Worm (Caenorhabditis elegans) whole organism, L3 larva: Measurements from ENCODE around the gene fbxb-95.

ENCODE experiments used
- aly-2 ChIP-seq: fragments of 150-350 bp; optimal IDR thresholded peaks from 2 replicates; lab custom pipeline; 2014; ENCODE audit warnings: missing biosample characterization, missing genetic modification characterization
- eor-1 ChIP-seq, 2 experiments: fragments of 150-350 bp; optimal IDR thresholded peaks; 2 replicates each; lab custom pipeline; 2014 to 2018; ENCODE audit warnings: missing biosample characterization in 2 of 2, missing genetic modification characterization in 2 of 2
- lin-15B ChIP-seq: fragments of 150-350 bp; optimal IDR thresholded peaks from 2 replicates; lab custom pipeline; 2014; ENCODE audit warnings: missing biosample characterization, missing genetic modification characterization
- nhr-12 ChIP-seq: fragments of 150-350 bp; optimal IDR thresholded peaks from 2 replicates; lab custom pipeline; 2014; ENCODE audit warnings: missing biosample characterization, missing genetic modification characterization
- nhr-23 ChIP-seq: fragments of 150-350 bp; optimal IDR thresholded peaks from 2 replicates; lab custom pipeline; 2014; ENCODE audit warnings: missing biosample characterization, missing genetic modification reagents, missing genetic modification characterization
- nhr-43 ChIP-seq: sonication (generic microtip); optimal IDR thresholded peaks from 2 replicates; lab custom pipeline; 2016; ENCODE audit warnings: mild to moderate bottlenecking, missing genetic modification characterization, missing compliant biosample characterization; ENCODE audit not compliant: poor library complexity, severe bottlenecking
- pha-4 ChIP-seq: fragments of 150-350 bp; optimal IDR thresholded peaks from 2 replicates; lab custom pipeline; 2014; ENCODE audit warnings: missing biosample characterization, missing genetic modification reagents, missing genetic modification characterization
- tbx-2 ChIP-seq: sonication (generic microtip); optimal IDR thresholded peaks from 2 replicates; lab custom pipeline; 2016; ENCODE audit warnings: mild to moderate bottlenecking, missing genetic modification characterization, missing compliant biosample characterization
- ztf-11 ChIP-seq: fragments of 150-350 bp; optimal IDR thresholded peaks from 2 replicates; lab custom pipeline; 2014; ENCODE audit warnings: missing biosample characterization, missing genetic modification characterization

DNA sequence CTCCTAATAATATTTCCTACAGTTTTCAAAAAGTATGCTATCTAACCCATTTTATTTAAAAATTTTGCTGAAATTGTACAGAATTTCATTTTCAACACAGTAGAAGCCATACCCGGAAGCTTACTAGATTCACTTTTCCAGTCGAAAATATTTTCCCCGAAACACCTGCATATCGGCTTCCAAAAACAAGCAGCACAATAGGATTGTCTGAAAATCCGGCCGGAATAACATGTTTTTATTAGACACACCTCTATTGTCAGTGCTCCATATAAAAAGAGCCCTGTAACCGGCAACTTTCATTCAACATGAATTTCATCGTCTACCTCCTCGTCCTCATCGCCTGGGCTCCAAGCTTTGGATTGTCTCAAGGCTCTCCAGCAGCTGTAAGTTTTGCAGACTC, 1.7 kb upstream of the fbxb-95 start, which contains the start of gene C52E2.2:
- TF ChIP-seq eor-1 (tag; optimal IDR thresholded peaks at IDR 0.05; lab: Kevin White, UChicago) (no peak), lin-15B (no peak), tbx-2 (tag; lab: Kevin White, UChicago) (no peak), pha-4 (tag; lab: Kevin White, UChicago) (no peak), aly-2 (tag; lab: Kevin White, UChicago) (no peak), nhr-12 (tag; lab: Kevin White, UChicago) (no peak), nhr-23 (tag; lab: Kevin White, UChicago) (no peak), nhr-43 (tag; lab: Kevin White, UChicago) (no peak), ztf-11 (tag; lab: Kevin White, UChicago) (no peak)
